Fruit fly (Drosophila melanogaster): ENCODE results near the gene GluRS-m.

The GluRS-m gene

dm6 chr3L:16381184-16381797, 35.7 kb downstream of the GluRS-m start, which contains the start of gene Agpat4 (continued):
- TF ChIP-seq tin (GFP tag; optimal IDR thresholded peaks at IDR 0.05) (no peak), CG14860 (GFP tag; IDR thresholded peaks at IDR 0.05; ENCODE audit: partially characterized antibody) (no peak), CG4424 (GFP tag; optimal IDR thresholded peaks at IDR 0.05) (no peak), gsb (GFP tag; IDR thresholded peaks at IDR 0.05) (no peak), B-H2 (GFP tag; optimal IDR thresholded peaks at IDR 0.05) (no peak), Dp (GFP tag; optimal IDR thresholded peaks at IDR 0.05) (peak; percentile 48), gfzf (GFP tag; optimal IDR thresholded peaks at IDR 0.05) (peak; percentile 87), salm (tag; optimal IDR thresholded peaks at IDR 0.05) (no peak), knrl (GFP tag; IDR thresholded peaks at IDR 0.05; ENCODE audit: partially characterized antibody) (peak; percentile 56; the same call in 2 of the 3 replicates), CG15479 (GFP tag; optimal IDR thresholded peaks at IDR 0.05) (no peak), CG10147 (GFP tag; optimal IDR thresholded peaks at IDR 0.05) (no peak), CG9437 (GFP tag; optimal IDR thresholded peaks at IDR 0.05) (peak; percentile 51), CG2889 (GFP tag; IDR thresholded peaks at IDR 0.05) (no peak), Hr51 (GFP tag; optimal IDR thresholded peaks at IDR 0.05) (no peak), Ravus (GFP tag; IDR thresholded peaks at IDR 0.05) (no peak), org-1 (GFP tag; optimal IDR thresholded peaks at IDR 0.05) (no peak), BEAF-32 (GFP tag; optimal IDR thresholded peaks at IDR 0.05) (peak; percentile 29), nerfin-1 (tag; optimal IDR thresholded peaks at IDR 0.05) (no peak), Gug (GFP tag; IDR thresholded peaks at IDR 0.05) (no peak), CG10959 (GFP tag; IDR thresholded peaks at IDR 0.05) (no peak), mirr (GFP tag; optimal IDR thresholded peaks at IDR 0.05) (peak; percentile 87), Sox102F (GFP tag; optimal IDR thresholded peaks at IDR 0.05) (no peak), HmgZ (tag; optimal IDR thresholded peaks at IDR 0.05) (peak; percentile 52), Dbx (GFP tag; IDR thresholded peaks at IDR 0.05) (0 out of 3 replicates have a peak, but pooled peaks have one; percentile 3), Pdp1 (GFP tag; optimal IDR thresholded peaks at IDR 0.05) (peak in 1 of 2 experiments; percentile 16), insv (GFP tag; optimal IDR thresholded peaks at IDR 0.05) (peak in 1 of 2 experiments; percentile 64), GATAe (GFP tag; conservative IDR thresholded peaks at IDR 0.05) (peak; percentile 98)

DNA sequence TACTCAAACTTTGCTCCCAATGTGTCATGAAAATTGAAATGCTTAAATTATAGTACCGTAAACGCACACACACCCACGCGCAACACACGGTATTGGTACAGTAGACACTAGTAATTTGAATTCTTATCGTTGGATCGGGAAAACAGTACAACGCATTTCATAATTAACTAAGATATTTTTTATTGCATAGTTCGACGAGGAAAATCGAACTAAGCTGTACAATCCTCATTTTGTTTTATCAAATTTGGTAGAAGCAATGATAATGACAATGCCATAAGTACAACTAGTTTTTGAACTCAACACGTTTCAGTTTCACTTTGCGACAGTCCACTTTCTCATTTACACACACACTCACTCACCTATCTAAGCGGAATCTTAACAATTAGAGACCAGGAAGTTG, 36.2 kb downstream of the GluRS-m start:
- peak; percentile 22; the same call in 1 of the 2 replicates for TF ChIP-seq CG4404 (GFP tag; IDR thresholded peaks at IDR 0.05)
- peak; percentile 57 for TF ChIP-seq az2 (GFP tag; optimal IDR thresholded peaks at IDR 0.05)
- TF ChIP-seq cwo (GFP tag; optimal IDR thresholded peaks at IDR 0.05): no peak
- TF ChIP-seq CG7928 (GFP tag; optimal IDR thresholded peaks at IDR 0.05): peak; percentile 45
- TF ChIP-seq usp (GFP tag; optimal IDR thresholded peaks at IDR 0.05): no peak
- peak; percentile 99 for TF ChIP-seq grau (tag; optimal IDR thresholded peaks at IDR 0.05)
- TF ChIP-seq hb (GFP tag; IDR thresholded peaks at IDR 0.05; ENCODE audit: partially characterized antibody): no peak
- no peak for TF ChIP-seq aop (GFP tag; IDR thresholded peaks at IDR 0.05)
- TF ChIP-seq CG14667 (GFP tag; IDR thresholded peaks at IDR 0.05): peak; percentile 44; the same call in 1 of the 2 replicates
- TF ChIP-seq Dref (GFP tag; IDR thresholded peaks at IDR 0.05): no peak
- TF ChIP-seq CG12942 (GFP tag; optimal IDR thresholded peaks at IDR 0.05): peak; percentile 42
- no peak for TF ChIP-seq Doc2 (GFP tag; IDR thresholded peaks at IDR 0.05)
- TF ChIP-seq bsh (GFP tag; optimal IDR thresholded peaks at IDR 0.05): peak in 1 of 2 experiments; percentile 73
- TF ChIP-seq scrt (GFP tag; optimal IDR thresholded peaks at IDR 0.05): no peak
- TF ChIP-seq Ets97D (GFP tag; optimal IDR thresholded peaks at IDR 0.05): no peak
- peak; percentile 65; the same call in 1 of the 2 replicates for TF ChIP-seq Atf6 (GFP tag; IDR thresholded peaks at IDR 0.05)
- no peak for TF ChIP-seq amos (GFP tag; IDR thresholded peaks at IDR 0.05; ENCODE audit: partially characterized antibody)
- TF ChIP-seq CG3065 (GFP tag; optimal IDR thresholded peaks at IDR 0.05): no peak
- TF ChIP-seq Kr (GFP tag; optimal IDR thresholded peaks at IDR 0.05): no peak
- TF ChIP-seq B-H2 (GFP tag; optimal IDR thresholded peaks at IDR 0.05): peak; percentile 62
- no peak for TF ChIP-seq chinmo (GFP tag; IDR thresholded peaks at IDR 0.05; ENCODE audit: partially characterized antibody)
- TF ChIP-seq CG15514 (GFP tag; optimal IDR thresholded peaks at IDR 0.05): peak; percentile 44
- no peak for TF ChIP-seq CG7963 (GFP tag; IDR thresholded peaks at IDR 0.05; ENCODE audit: partially characterized antibody)

Data from whole organism, embryonic.